1 fruit fly cellular context compared by ENCODE assay signal in the genomic region with DNA sequence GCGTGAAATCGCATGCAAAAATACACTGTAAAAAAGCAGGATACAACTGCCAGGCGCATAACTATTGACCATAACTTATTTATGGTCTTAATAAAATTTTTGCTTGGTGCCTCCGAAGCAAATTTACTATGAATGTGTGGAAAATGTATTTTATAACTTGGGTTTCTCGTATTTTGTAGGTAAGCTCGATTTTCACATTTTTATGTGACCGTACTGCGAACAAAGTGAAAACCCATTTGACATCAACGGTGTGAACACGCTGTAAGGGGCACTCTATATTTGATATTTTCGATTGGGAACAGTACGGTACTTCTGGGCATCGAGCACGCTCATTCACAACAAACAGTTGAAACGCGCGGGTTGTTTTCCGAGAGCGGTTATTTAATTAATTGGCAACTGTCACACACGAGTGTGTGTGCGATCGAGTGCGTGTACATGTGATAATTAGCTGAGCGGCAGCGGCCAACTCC.
A peak's percentile ranks its signal among the peaks of the same experiment; 100 is the strongest.
TF ChIP-seq lines count a peak whose summit lies in the region.

A gene (minus strand): TSS at position 156 of the 470 bp plus-strand sequence.
A gene (plus strand): TSS at position 300 of the 470 bp plus-strand sequence.

TF ChIP-seq in whole organism, embryonic, 481 proteins besides CTCF, POLR2A, EP300 and RAD21 (continued from another document and continues in another):
- TF ChIP-seq CG3065 (GFP tag; optimal IDR thresholded peaks at IDR 0.05; lab: Kevin White, UChicago) (peak; percentile 77), NfI (GFP tag; optimal IDR thresholded peaks at IDR 0.05; lab: Kevin White, UChicago) (peak; percentile 79), bcd (GFP tag; optimal IDR thresholded peaks at IDR 0.05; lab: Kevin White, UChicago) (peak; percentile 84), CG32767 (GFP tag; IDR thresholded peaks at IDR 0.05; lab: Robert Waterston, UW) (peak; percentile 57; the same call in 1 of the 2 replicates), dmrt99B (tag; optimal IDR thresholded peaks at IDR 0.05; lab: Kevin White, UChicago) (peak; percentile 75), yki (optimal IDR thresholded peaks at IDR 0.05; lab: Kevin White, UChicago) (no peak), sc (optimal IDR thresholded peaks at IDR 0.05; lab: Kevin White, UChicago) (no peak), sc (GFP tag; optimal IDR thresholded peaks at IDR 0.05; lab: Kevin White, UChicago) (peak; percentile 63), CG13296 (GFP tag; optimal IDR thresholded peaks at IDR 0.05; lab: Kevin White, UChicago) (peak; percentile 45), eyg (GFP tag; optimal IDR thresholded peaks at IDR 0.05; lab: Kevin White, UChicago) (peak; percentile 74), Nf-YB (GFP tag; optimal IDR thresholded peaks at IDR 0.05; lab: Kevin White, UChicago) (peak; percentile 57), da (GFP tag; optimal IDR thresholded peaks at IDR 0.05; lab: Kevin White, UChicago) (peak; percentile 77), CG17359 (tag; optimal IDR thresholded peaks at IDR 0.05; lab: Kevin White, UChicago) (peak; percentile 73), TFAM (GFP tag; optimal IDR thresholded peaks at IDR 0.05; lab: Kevin White, UChicago) (peak; percentile 50), CG1529 (GFP tag; optimal IDR thresholded peaks at IDR 0.05; lab: Kevin White, UChicago) (peak; percentile 64), shn (GFP tag; optimal IDR thresholded peaks at IDR 0.05; lab: Kevin White, UChicago) (peak; percentile 94), CG15479 (GFP tag; optimal IDR thresholded peaks at IDR 0.05; lab: Kevin White, UChicago) (peak; percentile 59), ara (GFP tag; IDR thresholded peaks at IDR 0.05; lab: Robert Waterston, UW) (peak; percentile 78), CG6272 (GFP tag; IDR thresholded peaks at IDR 0.05; lab: Robert Waterston, UW) (peak; percentile 89), H2.0 (GFP tag; IDR thresholded peaks at IDR 0.05; lab: Robert Waterston, UW) (peak; percentile 85), Gug (GFP tag; IDR thresholded peaks at IDR 0.05; lab: Robert Waterston, UW) (peak; percentile 93), unc-4 (GFP tag; IDR thresholded peaks at IDR 0.05; lab: Robert Waterston, UW; ENCODE audit: partially characterized antibody) (no peak), Dad (GFP tag; optimal IDR thresholded peaks at IDR 0.05; lab: Kevin White, UChicago) (peak; percentile 85), al (GFP tag; IDR thresholded peaks at IDR 0.05; lab: Robert Waterston, UW) (peak; percentile 76), CG8359 (GFP tag; optimal IDR thresholded peaks at IDR 0.05; lab: Kevin White, UChicago; ENCODE audit: borderline replicate concordance) (peak; percentile 4), HmgD (GFP tag; optimal IDR thresholded peaks at IDR 0.05; lab: Kevin White, UChicago) (peak; percentile 96), CG14965 (GFP tag; optimal IDR thresholded peaks at IDR 0.05; lab: Kevin White, UChicago; ENCODE audit: borderline replicate concordance) (peak; percentile 47), trh (GFP tag; optimal IDR thresholded peaks at IDR 0.05; lab: Kevin White, UChicago) (peak; percentile 80), Meics (GFP tag; optimal IDR thresholded peaks at IDR 0.05; lab: Kevin White, UChicago) (peak; percentile 79), lilli (GFP tag; optimal IDR thresholded peaks at IDR 0.05; lab: Kevin White, UChicago) (peak; percentile 94), pnt (GFP tag; optimal IDR thresholded peaks at IDR 0.05; lab: Kevin White, UChicago) (peak; percentile 94), Optix (GFP tag; IDR thresholded peaks at IDR 0.05; lab: Robert Waterston, UW) (peak; percentile 87), ro (GFP tag; IDR thresholded peaks at IDR 0.05; lab: Robert Waterston, UW) (no peak), row (GFP tag; IDR thresholded peaks at IDR 0.05; lab: Robert Waterston, UW) (peak; percentile 98), CG15011 (GFP tag; optimal IDR thresholded peaks at IDR 0.05; lab: Kevin White, UChicago) (peak; percentile 27), nmo (GFP tag; optimal IDR thresholded peaks at IDR 0.05; lab: Kevin White, UChicago) (peak; percentile 93), CG14014 (GFP tag; IDR thresholded peaks at IDR 0.05; lab: Robert Waterston, UW) (peak; percentile 86), CG33557 (GFP tag; optimal IDR thresholded peaks at IDR 0.05; lab: Kevin White, UChicago) (peak; percentile 63), dpn (GFP tag; optimal IDR thresholded peaks at IDR 0.05; lab: Kevin White, UChicago) (peak; percentile 90 to 95), ase (GFP tag; IDR thresholded peaks at IDR 0.05; lab: Robert Waterston, UW) (peak; percentile 73), Scr (GFP tag; IDR thresholded peaks at IDR 0.05; lab: Robert Waterston, UW; ENCODE audit: partially characterized antibody) (peak; percentile 42), Nf-YC (tag; optimal IDR thresholded peaks at IDR 0.05; lab: Kevin White, UChicago) (peak; percentile 75), CG9727 (GFP tag; optimal IDR thresholded peaks at IDR 0.05; lab: Kevin White, UChicago) (peak; percentile 84), CG10462 (GFP tag; optimal IDR thresholded peaks at IDR 0.05; lab: Kevin White, UChicago) (peak; percentile 80), dm (GFP tag; optimal IDR thresholded peaks at IDR 0.05; lab: Kevin White, UChicago) (peak; percentile 95), Dll (GFP tag; IDR thresholded peaks at IDR 0.05; lab: Robert Waterston, UW; ENCODE audit: partially characterized antibody) (0 out of 4 replicates have a peak, but pooled peaks have one; percentile 40), CG11696 (GFP tag; IDR thresholded peaks at IDR 0.05; lab: Robert Waterston, UW) (no peak; the same call in 1 of the 2 replicates), kay (GFP tag; optimal IDR thresholded peaks at IDR 0.05; lab: Kevin White, UChicago) (peak; percentile 71), CG18476 (GFP tag; optimal IDR thresholded peaks at IDR 0.05; lab: Kevin White, UChicago) (peak; percentile 86), Hand (GFP tag; optimal IDR thresholded peaks at IDR 0.05; lab: Kevin White, UChicago) (peak; percentile 19), pho (GFP tag; optimal IDR thresholded peaks at IDR 0.05; lab: Kevin White, UChicago) (peak; percentile 95), cato (GFP tag; optimal IDR thresholded peaks at IDR 0.05; lab: Kevin White, UChicago; ENCODE audit: borderline replicate concordance) (peak; percentile 69), CG17186 (GFP tag; optimal IDR thresholded peaks at IDR 0.05; lab: Kevin White, UChicago) (peak; percentile 85), CG13123 (GFP tag; optimal IDR thresholded peaks at IDR 0.05; lab: Kevin White, UChicago) (peak; percentile 34), hkb (optimal IDR thresholded peaks at IDR 0.05; lab: Kevin White, UChicago) (peak; percentile 99), hkb (GFP tag; IDR thresholded peaks at IDR 0.05; lab: Robert Waterston, UW) (peak; percentile 61; the same call in 1 of the 2 replicates), CG15696 (tag; optimal IDR thresholded peaks at IDR 0.05; lab: Kevin White, UChicago) (peak; percentile 87), wek (GFP tag; optimal IDR thresholded peaks at IDR 0.05; lab: Kevin White, UChicago) (peak; percentile 93), slbo (GFP tag; IDR thresholded peaks at IDR 0.05; lab: Robert Waterston, UW) (peak; percentile 93), ftz-f1 (GFP tag; optimal IDR thresholded peaks at IDR 0.05; lab: Kevin White, UChicago) (peak; percentile 30), Atf6 (GFP tag; IDR thresholded peaks at IDR 0.05; lab: Robert Waterston, UW) (peak; percentile 74), hb (GFP tag; IDR thresholded peaks at IDR 0.05; lab: Robert Waterston, UW; ENCODE audit: partially characterized antibody) (no peak), CG30020 (tag; optimal IDR thresholded peaks at IDR 0.05; lab: Kevin White, UChicago) (peak; percentile 94), fru (optimal IDR thresholded peaks at IDR 0.05; lab: Kevin White, UChicago) (no peak), HmgZ (tag; optimal IDR thresholded peaks at IDR 0.05; lab: Kevin White, UChicago) (peak; percentile 90), Hr39 (optimal IDR thresholded peaks at IDR 0.05; lab: Kevin White, UChicago) (no peak), CG33213 (GFP tag; optimal IDR thresholded peaks at IDR 0.05; lab: Kevin White, UChicago) (peak; percentile 91), CG12236 (GFP tag; optimal IDR thresholded peaks at IDR 0.05; lab: Kevin White, UChicago) (peak; percentile 84), mld (GFP tag; IDR thresholded peaks at IDR 0.05; lab: Robert Waterston, UW; ENCODE audit: partially characterized antibody) (no peak), CG18011 (GFP tag; optimal IDR thresholded peaks at IDR 0.05; lab: Kevin White, UChicago) (peak; percentile 39), Hr78 (GFP tag; optimal IDR thresholded peaks at IDR 0.05; lab: Kevin White, UChicago) (no peak), CG6791 (GFP tag; IDR thresholded peaks at IDR 0.05; lab: Robert Waterston, UW; ENCODE audit: partially characterized antibody) (peak; percentile 59; the same call in 2 of the 3 replicates), exex (tag; optimal IDR thresholded peaks at IDR 0.05; lab: Kevin White, UChicago) (peak; percentile 66), CG7556 (GFP tag; optimal IDR thresholded peaks at IDR 0.05; lab: Kevin White, UChicago) (peak; percentile 61), tio (GFP tag; optimal IDR thresholded peaks at IDR 0.05; lab: Kevin White, UChicago) (no peak), tx (GFP tag; optimal IDR thresholded peaks at IDR 0.05; lab: Kevin White, UChicago) (peak; percentile 91), CG34224 (GFP tag; IDR thresholded peaks at IDR 0.05; lab: Robert Waterston, UW; ENCODE audit: partially characterized antibody) (no peak), Tbp (GFP tag; optimal IDR thresholded peaks at IDR 0.05; lab: Kevin White, UChicago) (no peak), ttk (GFP tag; IDR thresholded peaks at IDR 0.05; lab: Robert Waterston, UW) (peak; percentile 82), HLH4C (GFP tag; IDR thresholded peaks at IDR 0.05; lab: Robert Waterston, UW; ENCODE audit: partially characterized antibody) (peak; percentile 54; the same call in 2 of the 3 replicates), BEAF-32 (GFP tag; optimal IDR thresholded peaks at IDR 0.05; lab: Kevin White, UChicago) (peak; percentile 80), Doc3 (GFP tag; IDR thresholded peaks at IDR 0.05; lab: Robert Waterston, UW; ENCODE audit: partially characterized antibody) (no peak), ranshi (GFP tag; IDR thresholded peaks at IDR 0.05; lab: Robert Waterston, UW) (peak; percentile 84), sima (GFP tag; optimal IDR thresholded peaks at IDR 0.05; lab: Kevin White, UChicago) (peak; percentile 65), Elba2 (GFP tag; optimal IDR thresholded peaks at IDR 0.05; lab: Kevin White, UChicago) (peak; percentile 86), chif (GFP tag; optimal IDR thresholded peaks at IDR 0.05; lab: Kevin White, UChicago) (peak; percentile 73 to 93), CG4730 (GFP tag; IDR thresholded peaks at IDR 0.05; lab: Robert Waterston, UW) (peak; percentile 81), pita (GFP tag; optimal IDR thresholded peaks at IDR 0.05; lab: Kevin White, UChicago) (no peak), Hmr (GFP tag; optimal IDR thresholded peaks at IDR 0.05; lab: Kevin White, UChicago) (peak; percentile 81), CG8765 (GFP tag; IDR thresholded peaks at IDR 0.05; lab: Robert Waterston, UW) (peak; percentile 84), CoRest (tag; optimal IDR thresholded peaks at IDR 0.05; lab: Kevin White, UChicago) (peak; percentile 93), sug (tag; optimal IDR thresholded peaks at IDR 0.05; lab: Kevin White, UChicago) (peak; percentile 88), repo (GFP tag; optimal IDR thresholded peaks at IDR 0.05; lab: Kevin White, UChicago) (peak; percentile 81), cad (GFP tag; optimal IDR thresholded peaks at IDR 0.05; lab: Kevin White, UChicago) (no peak), jigr1 (GFP tag; IDR thresholded peaks at IDR 0.05; lab: Robert Waterston, UW) (peak; percentile 62; the same call in 1 of the 3 replicates), sisA (GFP tag; IDR thresholded peaks at IDR 0.05; lab: Robert Waterston, UW) (peak; percentile 90), seq (GFP tag; IDR thresholded peaks at IDR 0.05; lab: Robert Waterston, UW) (peak; percentile 76), CG10267 (tag; optimal IDR thresholded peaks at IDR 0.05; lab: Kevin White, UChicago) (peak; percentile 84), Eip74EF (GFP tag; optimal IDR thresholded peaks at IDR 0.05; lab: Kevin White, UChicago) (peak in 1 of 2 experiments; percentile 3), CG18764 (GFP tag; optimal IDR thresholded peaks at IDR 0.05; lab: Kevin White, UChicago) (peak; percentile 73), CHES-1-like (GFP tag; optimal IDR thresholded peaks at IDR 0.05; lab: Kevin White, UChicago) (peak; percentile 94), CG7928 (GFP tag; optimal IDR thresholded peaks at IDR 0.05; lab: Kevin White, UChicago) (peak; percentile 63), Ssrp (tag; optimal IDR thresholded peaks at IDR 0.05; lab: Kevin White, UChicago) (peak; percentile 84), cas (GFP tag; IDR thresholded peaks at IDR 0.05; lab: Robert Waterston, UW) (peak; percentile 66; the same call in 1 of the 2 replicates), Oli (tag; optimal IDR thresholded peaks at IDR 0.05; lab: Kevin White, UChicago) (peak; percentile 82), CG17361 (GFP tag; IDR thresholded peaks at IDR 0.05; lab: Robert Waterston, UW) (peak; percentile 88), CG9817 (tag; optimal IDR thresholded peaks at IDR 0.05; lab: Kevin White, UChicago) (peak; percentile 90), CG3847 (GFP tag; IDR thresholded peaks at IDR 0.05; lab: Robert Waterston, UW) (peak; percentile 91), Sry-β (GFP tag; optimal IDR thresholded peaks at IDR 0.05; lab: Kevin White, UChicago) (peak; percentile 60), Jarid2 (GFP tag; optimal IDR thresholded peaks at IDR 0.05; lab: Kevin White, UChicago) (peak; percentile 97), lola (GFP tag; optimal IDR thresholded peaks at IDR 0.05; lab: Kevin White, UChicago) (peak in 2 of 3 experiments; percentile 84 to 96), CG10147 (GFP tag; optimal IDR thresholded peaks at IDR 0.05; lab: Kevin White, UChicago) (peak; percentile 72), CG4617 (GFP tag; optimal IDR thresholded peaks at IDR 0.05; lab: Kevin White, UChicago; ENCODE audit: borderline replicate concordance) (peak; percentile 95), Asciz (GFP tag; optimal IDR thresholded peaks at IDR 0.05; lab: Kevin White, UChicago) (peak; percentile 44), CG9609 (GFP tag; optimal IDR thresholded peaks at IDR 0.05; lab: Kevin White, UChicago) (peak; percentile 93), CG1647 (GFP tag; optimal IDR thresholded peaks at IDR 0.05; lab: Kevin White, UChicago) (peak; percentile 89), Bdp1 (GFP tag; optimal IDR thresholded peaks at IDR 0.05; lab: Kevin White, UChicago) (peak; percentile 79), gro (GFP tag; optimal IDR thresholded peaks at IDR 0.05; lab: Kevin White, UChicago) (peak; percentile 81), CG4404 (GFP tag; IDR thresholded peaks at IDR 0.05; lab: Robert Waterston, UW) (peak; percentile 88), CkIIα-i1 (GFP tag; IDR thresholded peaks at IDR 0.05; lab: Robert Waterston, UW) (0 out of 2 replicates have a peak, but pooled peaks have one; percentile 34), CG13424 (tag; optimal IDR thresholded peaks at IDR 0.05; lab: Kevin White, UChicago) (peak; percentile 88)
